Fruit fly (Drosophila melanogaster): Measurements from ENCODE around the gene vib.

Gene vib

DNA sequence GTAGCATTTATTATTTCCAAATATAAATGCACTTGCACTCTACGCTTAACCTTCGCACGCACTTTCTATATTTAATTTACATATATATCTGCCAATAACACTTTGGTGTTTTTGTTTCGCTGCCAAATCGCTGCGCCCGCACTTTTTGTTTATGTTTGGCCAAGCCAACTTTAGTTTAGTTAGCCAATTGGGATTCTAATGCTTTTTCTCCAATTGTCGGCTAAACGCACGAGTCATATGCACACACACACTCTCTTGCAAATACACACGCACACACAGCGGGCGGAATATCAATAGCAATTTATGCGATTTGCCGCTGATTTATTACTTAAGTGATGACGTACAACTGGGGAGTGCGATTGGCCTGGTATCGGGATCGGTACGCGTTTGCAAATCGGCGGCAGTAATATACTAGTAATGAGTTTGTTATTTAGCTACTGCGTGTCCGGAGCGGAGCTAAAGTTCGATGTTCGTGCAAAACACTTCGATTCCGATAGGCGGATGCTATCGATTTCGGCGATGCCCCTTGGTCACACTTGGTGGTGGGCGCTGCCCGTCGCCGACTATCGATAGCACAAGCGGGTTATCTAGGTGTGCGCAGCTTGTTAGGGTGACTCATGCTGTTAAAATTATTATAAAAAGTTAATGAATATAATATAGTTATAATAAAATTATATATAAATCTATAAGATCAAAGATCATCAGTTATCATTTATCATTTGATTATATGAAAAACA, at the start of gene vib:
Gene vib (minus strand): TSS at position 515 of the 737 bp plus-strand sequence.
- TF ChIP-seq pdm3 (GFP tag; optimal IDR thresholded peaks at IDR 0.05), result peak; percentile 6
- peak; percentile 29 for TF ChIP-seq CG8632 (GFP tag; optimal IDR thresholded peaks at IDR 0.05)
- TF ChIP-seq dac (GFP tag; optimal IDR thresholded peaks at IDR 0.05), result no peak
- TF ChIP-seq Ets96B (tag; optimal IDR thresholded peaks at IDR 0.05), result peak; percentile 48
- TF ChIP-seq Ets21C (GFP tag; optimal IDR thresholded peaks at IDR 0.05), result no peak
- TF ChIP-seq CG10669 (GFP tag; optimal IDR thresholded peaks at IDR 0.05), result no peak
- no peak for TF ChIP-seq CG32006 (GFP tag; optimal IDR thresholded peaks at IDR 0.05)
- peak; percentile 30 for TF ChIP-seq CG3919 (GFP tag; optimal IDR thresholded peaks at IDR 0.05)
- TF ChIP-seq CG6276 (GFP tag; optimal IDR thresholded peaks at IDR 0.05), result no peak
- no peak for TF ChIP-seq achi (GFP tag; optimal IDR thresholded peaks at IDR 0.05)
- TF ChIP-seq CG31627 (GFP tag; optimal IDR thresholded peaks at IDR 0.05), result no peak
- TF ChIP-seq topi (GFP tag; optimal IDR thresholded peaks at IDR 0.05), result peak; percentile 16
- TF ChIP-seq eg (GFP tag; IDR thresholded peaks at IDR 0.05), result peak; percentile 64
- TF ChIP-seq Hr38 (GFP tag; optimal IDR thresholded peaks at IDR 0.05), result no peak
- TF ChIP-seq Eip78C (GFP tag), result peak; percentile 47
- TF ChIP-seq esn (GFP tag; optimal IDR thresholded peaks at IDR 0.05), result peak; percentile 47
- no peak for TF ChIP-seq lz (GFP tag; optimal IDR thresholded peaks at IDR 0.05)
- TF ChIP-seq svp (GFP tag), result peak; percentile 58
- TF ChIP-seq dsx (GFP tag; optimal IDR thresholded peaks at IDR 0.05; ENCODE audit: poor library complexity, severe bottlenecking), result no peak
- TF ChIP-seq CG16779 (tag; optimal IDR thresholded peaks at IDR 0.05), result no peak
- peak; percentile 13 for TF ChIP-seq CG6792 (GFP tag; optimal IDR thresholded peaks at IDR 0.05)
- peak; percentile 35 for TF ChIP-seq CG34406 (GFP tag; optimal IDR thresholded peaks at IDR 0.05)
- peak; percentile 34 for TF ChIP-seq vri (GFP tag; optimal IDR thresholded peaks at IDR 0.05)
- no peak for TF ChIP-seq Eip93F (GFP tag; optimal IDR thresholded peaks at IDR 0.05)
- TF ChIP-seq fd59A (GFP tag; optimal IDR thresholded peaks at IDR 0.05), result no peak
- no peak for TF ChIP-seq CG8319 (GFP tag; optimal IDR thresholded peaks at IDR 0.05)
- TF ChIP-seq CG1621 (tag; optimal IDR thresholded peaks at IDR 0.05), result no peak
- TF ChIP-seq ss (GFP tag; optimal IDR thresholded peaks at IDR 0.05), result no peak
- TF ChIP-seq CG15336 (GFP tag; IDR thresholded peaks at IDR 0.05), result peak; percentile 75
- no peak for TF ChIP-seq CG6808 (GFP tag; optimal IDR thresholded peaks at IDR 0.05)
- TF ChIP-seq Lpt (GFP tag; optimal IDR thresholded peaks at IDR 0.05), result no peak
- TF ChIP-seq Met (GFP tag; optimal IDR thresholded peaks at IDR 0.05), result peak; percentile 6
- no peak for TF ChIP-seq CG11902 (GFP tag; optimal IDR thresholded peaks at IDR 0.05)
- no peak for TF ChIP-seq Blimp-1 (GFP tag; optimal IDR thresholded peaks at IDR 0.05)
- TF ChIP-seq CG4318 (GFP tag; optimal IDR thresholded peaks at IDR 0.05), result no peak
- TF ChIP-seq CG7368 (GFP tag; optimal IDR thresholded peaks at IDR 0.05), result no peak
- no peak for TF ChIP-seq Smox (GFP tag; optimal IDR thresholded peaks at IDR 0.05)
- no peak for TF ChIP-seq Hr4 (GFP tag; optimal IDR thresholded peaks at IDR 0.05)
- no peak for TF ChIP-seq Sox15 (GFP tag; optimal IDR thresholded peaks at IDR 0.05)
- TF ChIP-seq acj6 (GFP tag; optimal IDR thresholded peaks at IDR 0.05), result no peak
- peak; percentile 61; the same call in 2 of the 3 replicates for TF ChIP-seq CG6163 (GFP tag; IDR thresholded peaks at IDR 0.05)
- peak; percentile 55; the same call in 1 of the 3 replicates for TF ChIP-seq CG8119 (GFP tag; IDR thresholded peaks at IDR 0.05)
- TF ChIP-seq net (GFP tag; optimal IDR thresholded peaks at IDR 0.05), result peak; percentile 38
- peak; percentile 51 for TF ChIP-seq CG3032 (tag; optimal IDR thresholded peaks at IDR 0.05)
- TF ChIP-seq Sox102F (GFP tag; optimal IDR thresholded peaks at IDR 0.05), result peak; percentile 3
- TF ChIP-seq OdsH (GFP tag; optimal IDR thresholded peaks at IDR 0.05), result no peak
- no peak for TF ChIP-seq CG10631 (GFP tag; optimal IDR thresholded peaks at IDR 0.05)
- TF ChIP-seq CG6854 (GFP tag; optimal IDR thresholded peaks at IDR 0.05), result no peak

Data from whole organism, prepupa.